Worm (Caenorhabditis elegans): ENCODE data around the gene C09G1.4.

ce11 chrX:16006529-16006928 lies at the start of gene C09G1.4:
- TF ChIP-seq unc-62 (GFP tag; optimal IDR thresholded peaks at IDR 0.05), result no peak
- no peak for TF ChIP-seq nhr-12 (tag; optimal IDR thresholded peaks at IDR 0.05)
- TF ChIP-seq zag-1 (tag; optimal IDR thresholded peaks at IDR 0.05), result no peak
- TF ChIP-seq egl-27 (tag; optimal IDR thresholded peaks at IDR 0.05), result no peak
- TF ChIP-seq nhr-11 (tag; optimal IDR thresholded peaks at IDR 0.05), result no peak
- no peak for TF ChIP-seq nhr-77 (tag; optimal IDR thresholded peaks at IDR 0.05)
- no peak for TF ChIP-seq ZK546.5 (tag; optimal IDR thresholded peaks at IDR 0.05)
- TF ChIP-seq aly-2 (tag; optimal IDR thresholded peaks at IDR 0.05), result no peak
- TF ChIP-seq fos-1 (tag; optimal IDR thresholded peaks at IDR 0.05), result no peak
- TF ChIP-seq lin-39 (tag; optimal IDR thresholded peaks at IDR 0.05), result no peak
- no peak for TF ChIP-seq nhr-237 (tag; optimal IDR thresholded peaks at IDR 0.05)
- TF ChIP-seq nfya-1 (tag; optimal IDR thresholded peaks at IDR 0.05; ENCODE audit: insufficient read depth), result no peak
- no peak for TF ChIP-seq ama-1 (optimal IDR thresholded peaks at IDR 0.05)
- no peak for TF ChIP-seq pha-4 (tag; optimal IDR thresholded peaks at IDR 0.05)

Measured in whole organism, L3 larva.